Fruit fly (Drosophila melanogaster) whole organism, embryonic: Measurements from ENCODE around the gene ddbt.

ENCODE experiments used
- CG11504 ChIP-seq: fragments of 200-800 bp; sonication (Bioruptor generic); optimal IDR thresholded peaks from 3 replicates; lab custom pipeline; 2019; ENCODE audit warnings: missing biosample characterization, mild to moderate bottlenecking, missing genetic modification characterization, moderate library complexity
- CG15479 ChIP-seq: fragments of 200-800 bp; sonication (Bioruptor generic); optimal IDR thresholded peaks from 3 replicates; lab custom pipeline; 2019; ENCODE audit warnings: missing biosample characterization, mild to moderate bottlenecking, missing genetic modification characterization, moderate library complexity
- CG17568 ChIP-seq: fragments of 200-800 bp; sonication (Bioruptor generic); optimal IDR thresholded peaks from 2 replicates; lab custom pipeline; 2018; ENCODE audit warnings: missing biosample characterization, mild to moderate bottlenecking, missing genetic modification characterization, moderate library complexity
- CG18599 ChIP-seq: fragments of 200-800 bp; sonication (Bioruptor generic); optimal IDR thresholded peaks from 3 replicates; lab custom pipeline; 2017; ENCODE audit warnings: missing biosample characterization, missing genetic modification characterization, mild to moderate bottlenecking, moderate library complexity, missing genetic modification reagents
- CG2120 ChIP-seq: fragments of 200-800 bp; sonication (Bioruptor generic); optimal IDR thresholded peaks from 3 replicates; lab custom pipeline; 2016; ENCODE audit warnings: missing biosample characterization, missing genetic modification characterization
- CG2678 ChIP-seq: fragments of 200-800 bp; sonication (Bioruptor generic); optimal IDR thresholded peaks from 3 replicates; lab custom pipeline; 2019; ENCODE audit warnings: missing biosample characterization, mild to moderate bottlenecking, missing genetic modification characterization, moderate library complexity
- CG33557 ChIP-seq: fragments of 200-800 bp; sonication (Bioruptor generic); optimal IDR thresholded peaks from 2 replicates; lab custom pipeline; 2019; ENCODE audit warnings: missing biosample characterization, mild to moderate bottlenecking, missing genetic modification characterization, moderate library complexity
- CG7745 ChIP-seq: fragments of 200-800 bp; sonication (Bioruptor generic); optimal IDR thresholded peaks from 2 replicates; lab custom pipeline; 2018; ENCODE audit warnings: missing biosample characterization, mild to moderate bottlenecking, missing genetic modification characterization, moderate library complexity
- CG8290 ChIP-seq, 3 experiments: fragments of 200-800 bp; sonication (Bioruptor generic); optimal IDR thresholded peaks; 2 replicates each; lab custom pipeline; 2016 to 2019; ENCODE audit warnings: missing biosample characterization in 3 of 3, missing genetic modification characterization in 3 of 3, mild to moderate bottlenecking in 2 of 3, moderate library complexity in 1 of 3
- CG8359 ChIP-seq: fragments of 200-800 bp; sonication (Bioruptor generic); optimal IDR thresholded peaks from 2 replicates; lab custom pipeline; 2017; ENCODE audit warnings: missing biosample characterization, mild to moderate bottlenecking, missing genetic modification characterization, borderline replicate concordance
- CG9876 ChIP-seq: fragments of 200-800 bp; sonication (Bioruptor generic); optimal IDR thresholded peaks from 2 replicates; lab custom pipeline; 2016; ENCODE audit warnings: missing biosample characterization, missing genetic modification characterization
- CkIIα-i1 ChIP-seq: fragments of 200-800 bp; sonication (Bioruptor generic); IDR thresholded peaks from 2 replicates; pipeline ENCODE4 v1.3.6; 2022; ENCODE audit warnings: missing biosample characterization, missing genetic modification characterization
- Deaf1 ChIP-seq: fragments of 200-800 bp; optimal IDR thresholded peaks from 3 replicates; lab custom pipeline; 2019; ENCODE audit warnings: missing biosample characterization, mild to moderate bottlenecking, missing genetic modification characterization, moderate library complexity
- Dref ChIP-seq: fragments of 200-800 bp; sonication (Bioruptor generic); IDR thresholded peaks from 2 replicates; pipeline ENCODE4 v1.3.6; 2022; ENCODE audit warnings: missing biosample characterization, missing genetic modification characterization
- E2f2 ChIP-seq: fragments of 200-800 bp; sonication (Bioruptor generic); IDR thresholded peaks from 2 replicates; pipeline ENCODE4 v1.3.6; 2022; ENCODE audit warnings: missing biosample characterization, missing genetic modification characterization
- Fer1 ChIP-seq: fragments of 200-800 bp; sonication (Bioruptor generic); optimal IDR thresholded peaks from 2 replicates; lab custom pipeline; 2017; ENCODE audit warnings: missing biosample characterization, mild to moderate bottlenecking, missing genetic modification characterization
- HLH4C ChIP-seq: fragments of 200-800 bp; sonication (Bioruptor generic); IDR thresholded peaks from 3 replicates; pipeline ENCODE4 v1.3.6; 2022; ENCODE audit warnings: missing biosample characterization, missing genetic modification characterization; ENCODE audit not compliant: partially characterized antibody
- Hand ChIP-seq: fragments of 200-800 bp; sonication (Bioruptor generic); optimal IDR thresholded peaks from 2 replicates; lab custom pipeline; 2017; ENCODE audit warnings: mild to moderate bottlenecking, missing biosample characterization, missing genetic modification reagents, missing genetic modification characterization
- Hmr ChIP-seq: fragments of 200-800 bp; sonication (Bioruptor generic); optimal IDR thresholded peaks from 3 replicates; lab custom pipeline; 2017; ENCODE audit warnings: mild to moderate bottlenecking, missing biosample characterization, missing genetic modification reagents, missing genetic modification characterization
- Hr78 ChIP-seq, 2 experiments: fragments of 200-800 bp in 1 of 2; fragments of >200 bp in 1 of 2; sonication (Bioruptor generic) in 1 of 2; optimal IDR thresholded peaks; 2 replicates each; lab custom pipeline; 2017 to 2019; ENCODE audit warnings: missing biosample characterization in 2 of 2, missing genetic modification characterization in 2 of 2, mild to moderate bottlenecking in 1 of 2, moderate library complexity in 1 of 2
- Kr ChIP-seq: fragments of 200-800 bp; sonication (Bioruptor generic); optimal IDR thresholded peaks from 2 replicates; lab custom pipeline; 2017; ENCODE audit warnings: missing biosample characterization, mild to moderate bottlenecking, missing genetic modification characterization
- MESR4 ChIP-seq: fragments of 200-800 bp; sonication (Bioruptor generic); optimal IDR thresholded peaks from 2 replicates; lab custom pipeline; 2018; ENCODE audit warnings: missing biosample characterization, mild to moderate bottlenecking, missing genetic modification characterization, moderate library complexity
- Med ChIP-seq: fragments of 200-800 bp; sonication (Bioruptor generic); peaks from one replicate; lab custom pipeline; 2016; ENCODE audit warnings: missing biosample characterization, missing genetic modification characterization, mild to moderate bottlenecking, inconsistent platforms, moderate library complexity
- Nf-YA ChIP-seq: fragments of 200-800 bp; sonication (Bioruptor generic); IDR thresholded peaks from 2 replicates; pipeline ENCODE4 v1.3.6; 2022; ENCODE audit warnings: missing biosample characterization, missing genetic modification characterization
- Pdp1 ChIP-seq, 2 experiments: fragments of 200-800 bp; sonication (Bioruptor generic); optimal IDR thresholded peaks; 3 replicates each; lab custom pipeline; 2016; ENCODE audit warnings: missing biosample characterization in 2 of 2, missing genetic modification characterization in 2 of 2, mild to moderate bottlenecking in 1 of 2, moderate library complexity in 1 of 2
- Xrp1 ChIP-seq: fragments of 200-800 bp; sonication (Bioruptor generic); IDR thresholded peaks from 2 replicates; pipeline ENCODE4 v1.3.6; 2022; ENCODE audit warnings: missing biosample characterization, missing genetic modification characterization
- abd-A ChIP-seq: fragments of 200-800 bp; sonication (Bioruptor generic); optimal IDR thresholded peaks from 3 replicates; lab custom pipeline; 2019; ENCODE audit warnings: missing biosample characterization, mild to moderate bottlenecking, missing genetic modification characterization, moderate library complexity
- bbx ChIP-seq: fragments of 200-800 bp; sonication (Bioruptor generic); IDR thresholded peaks from 2 replicates; pipeline ENCODE4 v1.3.6; 2022; ENCODE audit warnings: missing biosample characterization, missing genetic modification characterization; ENCODE audit not compliant: partially characterized antibody
- crol ChIP-seq: fragments of 200-800 bp; sonication (Bioruptor generic); IDR thresholded peaks from 2 replicates; pipeline ENCODE4 v1.3.6; 2022; ENCODE audit warnings: missing biosample characterization, missing genetic modification characterization
- gfzf ChIP-seq: fragments of 200-800 bp; sonication (Bioruptor generic); optimal IDR thresholded peaks from 2 replicates; lab custom pipeline; 2016; ENCODE audit warnings: missing biosample characterization, mild to moderate bottlenecking, missing genetic modification characterization, moderate library complexity
- grn ChIP-seq: fragments of 200-800 bp; sonication (Bioruptor generic); optimal IDR thresholded peaks from 3 replicates; lab custom pipeline; 2017; ENCODE audit warnings: missing biosample characterization, missing genetic modification characterization
- hkb ChIP-seq, 2 experiments: fragments of 200-800 bp in 1 of 2; fragments of >200 bp in 1 of 2; sonication (Bioruptor generic) in 1 of 2; IDR thresholded peaks in 1 of 2; optimal IDR thresholded peaks in 1 of 2; 2 replicates each; pipeline versions ENCODE4 v1.3.6 to Lab custom; 2017 to 2022; ENCODE audit warnings: missing biosample characterization in 1 of 2, missing genetic modification characterization in 1 of 2
- ken ChIP-seq: fragments of 200-800 bp; sonication (Bioruptor generic); IDR thresholded peaks from 3 replicates; pipeline ENCODE4 v1.3.6; 2022; ENCODE audit warnings: missing biosample characterization, missing genetic modification characterization
- nom ChIP-seq: fragments of 200-800 bp; sonication (Bioruptor generic); optimal IDR thresholded peaks from 2 replicates; lab custom pipeline; 2017; ENCODE audit warnings: missing biosample characterization, missing genetic modification characterization, mild to moderate bottlenecking, moderate library complexity, missing genetic modification reagents
- pho ChIP-seq: fragments of 200-800 bp; sonication (Bioruptor generic); optimal IDR thresholded peaks from 2 replicates; lab custom pipeline; 2016; ENCODE audit warnings: missing biosample characterization, missing genetic modification characterization
- pnt ChIP-seq: fragments of 200-800 bp; sonication (Bioruptor generic); optimal IDR thresholded peaks from 3 replicates; lab custom pipeline; 2016; ENCODE audit warnings: missing biosample characterization, missing genetic modification characterization
- pros ChIP-seq: fragments of 200-800 bp; sonication (Bioruptor generic); optimal IDR thresholded peaks from 3 replicates; lab custom pipeline; 2019; ENCODE audit warnings: missing biosample characterization, mild to moderate bottlenecking, missing genetic modification characterization, moderate library complexity
- rib ChIP-seq: fragments of 200-800 bp; sonication (Bioruptor generic); IDR thresholded peaks from 2 replicates; pipeline ENCODE4 v1.3.6; 2022; ENCODE audit warnings: missing biosample characterization, missing genetic modification characterization
- sima ChIP-seq: fragments of 200-800 bp; sonication (Bioruptor generic); optimal IDR thresholded peaks from 2 replicates; lab custom pipeline; 2016; ENCODE audit warnings: missing biosample characterization, missing genetic modification characterization
- tap ChIP-seq: fragments of 200-800 bp; optimal IDR thresholded peaks from 3 replicates; lab custom pipeline; 2019; ENCODE audit warnings: missing biosample characterization, mild to moderate bottlenecking, missing genetic modification characterization, moderate library complexity
- tll ChIP-seq, 2 experiments: fragments of 200-800 bp in 1 of 2; fragments of >200 bp in 1 of 2; sonication (Bioruptor generic) in 1 of 2; optimal IDR thresholded peaks; 2 replicates each; lab custom pipeline; 2017 to 2019; ENCODE audit warnings: missing biosample characterization in 2 of 2, missing genetic modification characterization in 2 of 2, mild to moderate bottlenecking in 1 of 2, moderate library complexity in 1 of 2
- vfl ChIP-seq: fragments of 200-800 bp; sonication (Bioruptor generic); optimal IDR thresholded peaks from 2 replicates; lab custom pipeline; 2016; ENCODE audit warnings: missing biosample characterization, missing genetic modification characterization
- z ChIP-seq: fragments of 200-800 bp; sonication (Bioruptor generic); IDR thresholded peaks from 3 replicates; pipeline ENCODE4 v1.3.6; 2022; ENCODE audit warnings: missing biosample characterization, missing genetic modification characterization
- zfh1 ChIP-seq: fragments of 200-800 bp; sonication (Bioruptor generic); IDR thresholded peaks from 3 replicates; pipeline ENCODE4 v1.3.6; 2022; ENCODE audit warnings: missing biosample characterization, missing genetic modification characterization
- zfh2 ChIP-seq: fragments of 200-800 bp; sonication (Bioruptor generic); optimal IDR thresholded peaks from 2 replicates; lab custom pipeline; 2016; ENCODE audit warnings: missing biosample characterization, missing genetic modification characterization

Gene ddbt

DNA sequence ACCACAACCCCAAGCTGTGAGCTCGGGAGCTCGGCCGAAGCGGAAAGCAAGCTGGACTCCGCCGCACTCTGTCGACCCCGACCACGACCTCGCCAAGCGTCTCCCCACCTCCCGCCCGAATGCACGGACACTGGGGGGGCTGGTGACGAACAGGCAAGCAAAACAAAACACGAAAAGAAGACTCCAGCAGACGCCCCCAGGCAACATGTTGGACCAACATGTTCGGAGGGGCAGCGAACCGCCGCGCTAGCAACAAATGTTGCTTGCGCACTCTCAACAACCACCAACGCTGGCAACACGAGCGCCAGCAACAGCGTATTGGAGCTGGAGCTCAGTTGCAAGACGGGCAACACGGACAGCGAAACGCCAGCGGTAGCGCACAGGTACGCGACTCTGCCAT lies 34.6 kb upstream of the ddbt start (continued):
- TF ChIP-seq hkb (optimal IDR thresholded peaks at IDR 0.05; lab: Kevin White, UChicago): no peak
- TF ChIP-seq hkb (GFP tag; IDR thresholded peaks at IDR 0.05; lab: Robert Waterston, UW): 0 out of 2 replicates have a peak, but pooled peaks have one; percentile 32
- TF ChIP-seq CG8359: no peak
- peak; percentile 44; the same call in 1 of the 3 replicates for TF ChIP-seq z (GFP tag; lab: Robert Waterston, UW)
- TF ChIP-seq Nf-YA (GFP tag; lab: Robert Waterston, UW): no peak
- TF ChIP-seq CG11504 (tag; lab: Kevin White, UChicago): peak; percentile 99
- no peak for TF ChIP-seq pnt
- no peak for TF ChIP-seq CG33557
- TF ChIP-seq CG18599: peak; percentile 40
- TF ChIP-seq CG9876 (GFP tag; lab: Kevin White, UChicago): no peak
- no peak for TF ChIP-seq MESR4 (GFP tag; lab: Kevin White, UChicago)
- TF ChIP-seq Hand (GFP tag; lab: Kevin White, UChicago): no peak
- TF ChIP-seq tap (tag; lab: Kevin White, UChicago): no peak

DNA sequence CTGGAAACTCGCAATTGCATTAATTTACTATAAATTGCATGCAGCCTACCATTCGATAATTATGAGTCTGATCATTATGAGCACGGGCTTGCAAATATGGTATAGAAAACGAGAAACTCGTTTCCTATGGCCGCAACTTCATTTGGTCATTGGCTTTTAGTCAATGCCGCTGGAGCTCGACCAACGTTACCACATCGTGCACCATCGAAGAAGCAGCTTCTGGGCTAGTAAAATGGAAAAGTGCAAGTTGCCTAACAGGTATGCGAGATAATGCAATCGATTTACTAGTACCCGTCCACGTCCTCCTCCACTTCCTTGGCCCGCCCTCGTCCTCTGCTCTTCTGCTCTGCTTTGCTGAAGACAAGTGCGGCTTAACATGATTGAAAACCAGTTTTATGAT lies 32.6 kb upstream of the ddbt start:
- TF ChIP-seq Dref (no peak), vfl (no peak), nom (no peak), CG17568 (GFP tag; lab: Kevin White, UChicago) (no peak), grn (GFP tag; lab: Kevin White, UChicago) (no peak), Hmr (GFP tag; lab: Kevin White, UChicago) (no peak), CG8359 (no peak), rib (GFP tag; lab: Robert Waterston, UW) (no peak), CG2120 (GFP tag; lab: Kevin White, UChicago) (no peak), zfh2 (GFP tag; lab: Kevin White, UChicago) (no peak), CkIIα-i1 (GFP tag; lab: Robert Waterston, UW) (no peak)

DNA sequence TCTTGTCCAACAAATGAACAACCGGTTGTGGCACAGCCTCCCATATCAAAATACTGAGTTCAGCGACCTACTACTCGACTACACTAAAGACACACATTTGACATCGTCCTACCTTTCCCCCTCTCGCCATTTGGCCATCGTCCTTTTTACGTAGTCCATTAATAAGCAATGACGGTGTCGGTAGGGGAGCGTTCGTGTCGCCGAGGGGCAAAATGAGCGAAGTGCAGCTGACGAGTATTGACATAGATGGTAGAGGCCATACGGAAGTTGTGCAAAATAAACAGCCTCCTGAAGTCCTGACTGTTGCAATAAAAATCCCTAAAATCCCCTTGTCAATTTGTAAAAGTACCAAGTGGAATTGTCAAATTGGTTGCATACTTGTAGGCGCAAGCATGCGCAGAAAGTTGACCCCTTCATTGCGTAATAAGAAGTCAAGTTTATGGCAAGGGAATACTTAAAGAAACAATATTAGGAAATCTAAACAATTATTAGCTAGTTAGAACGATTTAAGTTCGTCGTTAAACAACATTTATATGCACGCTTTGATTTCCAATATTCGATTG lies 25.2 kb upstream of the ddbt start:
- TF ChIP-seq Deaf1 (tag; lab: Kevin White, UChicago) (peak; percentile 53), Fer1 (GFP tag; lab: Kevin White, UChicago) (no peak), zfh1 (GFP tag; lab: Robert Waterston, UW) (no peak), vfl (no peak), bbx (GFP tag; lab: Robert Waterston, UW) (0 out of 2 replicates have a peak, but pooled peaks have one; percentile 16), CG15479 (GFP tag; lab: Kevin White, UChicago) (peak; percentile 72), abd-A (tag; lab: Kevin White, UChicago) (peak; percentile 67), gfzf (GFP tag; lab: Kevin White, UChicago) (no peak), CG7745 (tag; lab: Kevin White, UChicago) (no peak), sima (no peak), pros (peak; percentile 0), crol (GFP tag; lab: Robert Waterston, UW) (0 out of 2 replicates have a peak, but pooled peaks have one; percentile 9), Pdp1 (GFP tag; optimal IDR thresholded peaks at IDR 0.05; lab: Kevin White, UChicago) (peak in 1 of 2 experiments; percentile 100), CG18599 (no peak), pho (GFP tag; lab: Kevin White, UChicago) (no peak), Med (GFP tag; lab: Kevin White, UChicago) (peak; percentile 49), tll (GFP tag; optimal IDR thresholded peaks at IDR 0.05; lab: Kevin White, UChicago) (peak in 1 of 2 experiments; percentile 64), Xrp1 (GFP tag; lab: Robert Waterston, UW) (no peak), E2f2 (GFP tag; lab: Robert Waterston, UW) (no peak), CG8290 (GFP tag; optimal IDR thresholded peaks at IDR 0.05; lab: Kevin White, UChicago) (no peak), CG8290 (tag; optimal IDR thresholded peaks at IDR 0.05; lab: Kevin White, UChicago) (peak in 1 of 2 experiments; percentile 27), Kr (GFP tag; lab: Kevin White, UChicago) (peak; percentile 41), CG2678 (tag; lab: Kevin White, UChicago) (no peak), ken (GFP tag; lab: Robert Waterston, UW) (0 out of 3 replicates have a peak, but pooled peaks have one; percentile 41), HLH4C (GFP tag; lab: Robert Waterston, UW) (no peak), Hr78 (GFP tag; optimal IDR thresholded peaks at IDR 0.05; lab: Kevin White, UChicago) (peak in 1 of 2 experiments; percentile 100)
